Fruit fly (Drosophila melanogaster): ENCODE data around the gene MKP-4.

Gene MKP-4

DNA sequence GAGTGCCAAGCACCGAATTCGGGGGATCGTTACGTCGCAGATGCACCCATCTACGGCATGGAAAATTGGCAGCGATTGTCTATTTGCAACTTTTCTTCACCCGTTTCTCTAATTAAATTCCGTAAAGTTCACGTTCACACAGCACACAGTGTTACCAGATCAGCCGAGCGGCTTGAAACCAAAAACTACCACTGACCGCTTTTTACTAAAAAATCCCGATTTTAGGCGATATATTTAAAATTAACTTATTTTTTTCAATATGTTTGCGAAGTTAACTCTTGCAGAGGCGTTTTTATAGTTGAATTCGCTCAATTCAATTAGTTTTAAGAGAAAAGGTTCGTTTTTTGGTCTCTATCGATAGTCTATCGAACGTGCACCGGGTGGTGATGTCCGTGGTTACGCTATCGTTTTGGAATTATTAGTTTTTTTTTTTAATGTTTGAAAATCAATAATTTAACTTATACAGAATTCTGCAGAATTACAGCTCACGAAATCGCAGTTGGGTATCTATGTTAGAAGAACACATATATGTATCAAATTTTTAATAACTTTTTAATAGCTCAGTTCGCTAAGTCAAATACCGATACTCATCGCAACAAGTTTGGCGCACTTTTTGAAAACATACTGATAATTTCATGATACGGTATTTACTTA, 43.1 kb upstream of the MKP-4 start, which contains the start of gene Tao:
Gene Tao (minus strand): TSS at position 153 of the 654 bp plus-strand sequence.
- no peak for TF ChIP-seq Dfd (GFP tag; optimal IDR thresholded peaks at IDR 0.05)
- TF ChIP-seq woc (GFP tag; optimal IDR thresholded peaks at IDR 0.05): peak; percentile 11
- TF ChIP-seq dsf (GFP tag; optimal IDR thresholded peaks at IDR 0.05; ENCODE audit: borderline replicate concordance): no peak
- TF ChIP-seq h (GFP tag; optimal IDR thresholded peaks at IDR 0.05): peak; percentile 29

DNA sequence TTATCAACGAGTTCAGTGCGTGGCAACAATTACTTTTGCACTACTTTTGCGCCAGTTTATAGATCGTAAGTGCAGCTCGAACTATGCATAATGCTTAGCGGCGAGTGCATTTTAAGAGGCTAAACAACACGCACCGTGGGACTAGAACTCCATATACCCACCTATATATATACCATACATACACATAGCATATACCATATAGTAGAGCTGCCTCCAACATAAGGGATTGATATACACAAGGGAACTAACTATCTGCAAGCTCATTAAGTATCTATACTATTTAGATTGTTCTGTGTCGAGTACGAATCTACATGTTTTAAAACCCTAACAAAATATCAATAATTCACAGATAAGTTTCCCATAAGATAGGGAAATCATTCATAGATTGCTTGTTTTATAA, 41.0 kb upstream of the MKP-4 start, which contains the start of gene CG14218:
Gene CG14218 (minus strand): TSS at position 101 of the 400 bp plus-strand sequence.
- TF ChIP-seq N (GFP tag; optimal IDR thresholded peaks at IDR 0.05) (no peak), Mio (GFP tag; optimal IDR thresholded peaks at IDR 0.05) (no peak), brk (GFP tag; optimal IDR thresholded peaks at IDR 0.05) (no peak), OdsH (GFP tag; optimal IDR thresholded peaks at IDR 0.05) (no peak), Hr78 (GFP tag; optimal IDR thresholded peaks at IDR 0.05) (no peak), Abd-B (GFP tag; optimal IDR thresholded peaks at IDR 0.05) (no peak), Vsx2 (GFP tag; optimal IDR thresholded peaks at IDR 0.05; ENCODE audit: partially characterized antibody) (no peak), Dif (GFP tag; optimal IDR thresholded peaks at IDR 0.05; ENCODE audit: partially characterized antibody) (no peak), dl (GFP tag; optimal IDR thresholded peaks at IDR 0.05; ENCODE audit: insufficient read depth in 1 of 2, partially characterized antibody in 2 of 2) (no peak), psq (GFP tag; optimal IDR thresholded peaks at IDR 0.05) (no peak), Rel (GFP tag; optimal IDR thresholded peaks at IDR 0.05) (no peak), Rel (tag; optimal IDR thresholded peaks at IDR 0.05) (no peak)

DNA sequence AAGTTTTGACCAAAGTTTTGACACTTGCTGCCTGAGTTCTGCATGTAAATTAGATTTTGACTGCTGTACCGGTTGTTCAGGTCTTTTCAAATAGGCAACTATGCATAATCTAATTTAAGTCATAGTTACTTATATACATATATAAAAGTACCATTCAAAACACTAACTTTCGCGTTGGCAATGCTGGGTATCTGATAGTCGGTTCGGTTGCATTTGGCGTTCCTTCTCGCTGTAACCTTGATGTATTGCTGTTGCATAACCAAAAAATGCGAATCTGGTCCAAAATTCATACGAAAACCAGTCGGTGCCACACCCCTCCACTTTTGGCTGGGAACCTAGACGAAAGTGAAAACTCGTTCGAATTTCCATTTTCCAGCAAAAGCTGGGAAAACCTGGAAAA, 40.2 kb upstream of the MKP-4 start:
- TF ChIP-seq brk (GFP tag; optimal IDR thresholded peaks at IDR 0.05) (no peak), foxo (GFP tag; optimal IDR thresholded peaks at IDR 0.05) (no peak), GATAd (GFP tag; optimal IDR thresholded peaks at IDR 0.05) (no peak), sage (GFP tag; optimal IDR thresholded peaks at IDR 0.05) (no peak), Mio (GFP tag; optimal IDR thresholded peaks at IDR 0.05) (no peak), Hr78 (GFP tag; optimal IDR thresholded peaks at IDR 0.05) (no peak), N (GFP tag; optimal IDR thresholded peaks at IDR 0.05) (no peak), Vsx2 (GFP tag; optimal IDR thresholded peaks at IDR 0.05; ENCODE audit: partially characterized antibody) (no peak), rgr (GFP tag; optimal IDR thresholded peaks at IDR 0.05) (no peak), CrebA (GFP tag; optimal IDR thresholded peaks at IDR 0.05; ENCODE audit: borderline replicate concordance) (no peak), dsf (GFP tag; optimal IDR thresholded peaks at IDR 0.05; ENCODE audit: borderline replicate concordance) (no peak)

DNA sequence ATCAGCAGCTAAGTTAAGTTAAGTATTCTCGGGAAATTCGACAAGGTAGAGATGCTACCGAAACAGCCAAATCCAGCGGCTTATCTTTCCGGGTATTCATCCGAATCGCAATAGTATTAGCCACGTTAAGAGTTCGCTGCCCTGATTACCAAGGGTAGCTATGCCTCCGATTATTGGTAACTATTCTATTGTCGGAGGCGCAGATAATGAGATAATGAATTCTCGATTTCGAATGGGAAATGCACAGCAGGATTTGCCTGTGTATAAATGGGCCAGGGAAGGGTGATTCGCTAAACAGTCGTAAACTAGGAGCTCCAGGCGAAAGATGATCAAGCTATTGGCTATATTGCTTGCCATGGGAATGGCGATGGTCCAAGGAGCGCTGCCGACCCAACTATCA, 39.6 kb upstream of the MKP-4 start, which contains the start of gene CG14204:
Gene CG14204 (plus strand): TSS at position 301 of the 400 bp plus-strand sequence.
- no peak for TF ChIP-seq lola (GFP tag; optimal IDR thresholded peaks at IDR 0.05)
- no peak for TF ChIP-seq sv (GFP tag; optimal IDR thresholded peaks at IDR 0.05)
- no peak for TF ChIP-seq ey (GFP tag; optimal IDR thresholded peaks at IDR 0.05)
- TF ChIP-seq foxo (GFP tag; optimal IDR thresholded peaks at IDR 0.05): no peak
- TF ChIP-seq Sp1 (GFP tag; optimal IDR thresholded peaks at IDR 0.05): no peak
- TF ChIP-seq pan (optimal IDR thresholded peaks at IDR 0.05): no peak
- TF ChIP-seq br (GFP tag; optimal IDR thresholded peaks at IDR 0.05): no peak
- no peak for TF ChIP-seq Myc (optimal IDR thresholded peaks at IDR 0.05)
- no peak for TF ChIP-seq woc (GFP tag; optimal IDR thresholded peaks at IDR 0.05)
- no peak for TF ChIP-seq Mio (GFP tag; optimal IDR thresholded peaks at IDR 0.05)
- no peak for TF ChIP-seq N (GFP tag; optimal IDR thresholded peaks at IDR 0.05)

DNA sequence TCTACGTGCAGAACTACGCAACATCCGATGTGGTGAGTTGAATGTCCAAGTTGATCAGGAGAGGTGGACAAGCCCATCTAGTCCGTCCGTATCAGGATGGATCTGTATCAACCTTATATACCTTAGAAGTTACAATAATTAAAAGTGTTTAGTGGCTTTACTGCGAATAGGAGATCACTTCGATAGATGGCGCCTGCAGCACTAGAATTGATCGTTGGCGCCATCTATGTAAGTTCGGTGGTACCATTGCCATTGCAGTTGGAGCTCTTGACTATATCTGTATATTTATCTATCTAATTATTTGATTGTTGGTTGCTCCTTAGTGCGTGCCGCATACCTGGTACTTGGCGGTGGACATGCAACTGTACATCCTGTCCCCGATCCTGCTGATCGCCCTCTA, 37.8 kb upstream of the MKP-4 start:
- no peak for TF ChIP-seq woc (GFP tag; optimal IDR thresholded peaks at IDR 0.05)
- no peak for TF ChIP-seq ey (GFP tag; optimal IDR thresholded peaks at IDR 0.05)
- TF ChIP-seq rgr (GFP tag; optimal IDR thresholded peaks at IDR 0.05): no peak

DNA sequence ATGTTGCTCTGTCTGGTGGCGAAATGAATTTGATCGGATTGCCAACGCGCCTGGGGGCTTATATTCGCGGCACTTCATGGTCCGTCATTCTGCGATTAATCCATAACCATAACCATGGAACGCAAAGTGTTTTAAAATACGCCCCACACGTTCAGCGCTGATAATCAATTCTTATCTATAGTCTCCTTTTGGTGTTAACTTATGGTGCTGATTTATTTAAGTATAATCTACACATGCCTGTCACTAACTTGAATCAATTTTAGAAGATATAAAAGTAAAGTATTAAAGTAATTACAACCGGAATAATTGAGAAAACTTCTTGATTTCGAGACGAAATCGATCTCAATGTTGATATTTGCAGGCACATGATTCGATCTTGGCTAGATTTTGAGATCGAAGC, 32.8 kb upstream of the MKP-4 start, which contains the start of gene CG14219:
Gene CG14219 (minus strand): TSS at position 101 of the 400 bp plus-strand sequence.
- TF ChIP-seq CG32264 (GFP tag; optimal IDR thresholded peaks at IDR 0.05): no peak
- no peak for TF ChIP-seq Hr83 (GFP tag; optimal IDR thresholded peaks at IDR 0.05; ENCODE audit: poor library complexity, severe bottlenecking)
- TF ChIP-seq pan (optimal IDR thresholded peaks at IDR 0.05): no peak
- no peak for TF ChIP-seq dmrt93B (GFP tag; optimal IDR thresholded peaks at IDR 0.05)
- TF ChIP-seq jim (GFP tag; optimal IDR thresholded peaks at IDR 0.05): no peak
- TF ChIP-seq h (GFP tag; optimal IDR thresholded peaks at IDR 0.05): no peak
- TF ChIP-seq Vsx2 (GFP tag; optimal IDR thresholded peaks at IDR 0.05; ENCODE audit: partially characterized antibody): no peak
- TF ChIP-seq Myc (optimal IDR thresholded peaks at IDR 0.05): no peak
- no peak for TF ChIP-seq Hr78 (GFP tag; optimal IDR thresholded peaks at IDR 0.05)
- no peak for TF ChIP-seq Hnf4 (GFP tag; optimal IDR thresholded peaks at IDR 0.05)
- no peak for TF ChIP-seq dsf (GFP tag; optimal IDR thresholded peaks at IDR 0.05; ENCODE audit: borderline replicate concordance)
- no peak for TF ChIP-seq brk (GFP tag; optimal IDR thresholded peaks at IDR 0.05)
- no peak for TF ChIP-seq rgr (GFP tag; optimal IDR thresholded peaks at IDR 0.05)

Data from whole organism, wandering third instar larva.